Fruit fly (Drosophila melanogaster): ENCODE measurements around the gene spartin.

The spartin gene

dm6 chr3R:4659934-4660353 is 5.3 kb downstream of the spartin start (continued):
- TF ChIP-seq tna (GFP tag; IDR thresholded peaks at IDR 0.05; ENCODE audit: partially characterized antibody) (no peak), CG3995 (GFP tag; optimal IDR thresholded peaks at IDR 0.05) (no peak), trh (GFP tag; optimal IDR thresholded peaks at IDR 0.05) (no peak), Ets97D (GFP tag; optimal IDR thresholded peaks at IDR 0.05) (no peak), Nf-YC (tag; optimal IDR thresholded peaks at IDR 0.05) (no peak), CG17829 (tag; optimal IDR thresholded peaks at IDR 0.05) (no peak), Six4 (GFP tag; optimal IDR thresholded peaks at IDR 0.05) (no peak), zen (tag; optimal IDR thresholded peaks at IDR 0.05) (peak; percentile 13), wor (GFP tag; IDR thresholded peaks at IDR 0.05) (no peak), salm (tag; optimal IDR thresholded peaks at IDR 0.05) (no peak), CG10462 (GFP tag; optimal IDR thresholded peaks at IDR 0.05) (no peak), lilli (GFP tag; optimal IDR thresholded peaks at IDR 0.05) (no peak), B-H2 (GFP tag; optimal IDR thresholded peaks at IDR 0.05) (peak; percentile 16), HLH4C (GFP tag; IDR thresholded peaks at IDR 0.05; ENCODE audit: partially characterized antibody) (no peak), NC2β (GFP tag; optimal IDR thresholded peaks at IDR 0.05) (no peak), nerfin-2 (GFP tag; IDR thresholded peaks at IDR 0.05; ENCODE audit: partially characterized antibody) (no peak), CG1233 (GFP tag; optimal IDR thresholded peaks at IDR 0.05) (peak; percentile 45), GATAe (GFP tag; conservative IDR thresholded peaks at IDR 0.05) (no peak), Nf-YA (GFP tag; IDR thresholded peaks at IDR 0.05) (no peak), CG8478 (optimal IDR thresholded peaks at IDR 0.05) (no peak), sob (GFP tag; IDR thresholded peaks at IDR 0.05) (peak; percentile 25; the same call in 1 of the 2 replicates), p53 (GFP tag; optimal IDR thresholded peaks at IDR 0.05) (no peak), br (optimal IDR thresholded peaks at IDR 0.05) (no peak), CG4404 (GFP tag; IDR thresholded peaks at IDR 0.05) (no peak), sim (GFP tag; IDR thresholded peaks at IDR 0.05) (no peak), stwl (tag; optimal IDR thresholded peaks at IDR 0.05) (no peak), Oli (tag; optimal IDR thresholded peaks at IDR 0.05) (no peak), trem (tag; optimal IDR thresholded peaks at IDR 0.05) (no peak), CG12071 (GFP tag; optimal IDR thresholded peaks at IDR 0.05) (no peak), CG10565 (GFP tag; optimal IDR thresholded peaks at IDR 0.05) (no peak), CG17361 (GFP tag; IDR thresholded peaks at IDR 0.05) (no peak), Awh (GFP tag; IDR thresholded peaks at IDR 0.05) (no peak), CTCF (GFP tag; optimal IDR thresholded peaks at IDR 0.05) (no peak), MTF-1 (GFP tag; optimal IDR thresholded peaks at IDR 0.05; ENCODE audit: borderline replicate concordance) (peak; percentile 45), CG6272 (GFP tag; IDR thresholded peaks at IDR 0.05) (no peak), zen2 (GFP tag; IDR thresholded peaks at IDR 0.05; ENCODE audit: partially characterized antibody) (no peak), CG2199 (GFP tag; IDR thresholded peaks at IDR 0.05) (no peak), CG32532 (GFP tag; IDR thresholded peaks at IDR 0.05) (no peak), Atf3 (GFP tag; optimal IDR thresholded peaks at IDR 0.05) (no peak), sug (tag; optimal IDR thresholded peaks at IDR 0.05) (no peak), E2f1 (GFP tag; IDR thresholded peaks at IDR 0.05) (no peak), ken (GFP tag; IDR thresholded peaks at IDR 0.05) (no peak), CG10366 (GFP tag; IDR thresholded peaks at IDR 0.05) (no peak), fru (optimal IDR thresholded peaks at IDR 0.05) (no peak), Oaz (GFP tag; IDR thresholded peaks at IDR 0.05) (no peak), Bdp1 (GFP tag; optimal IDR thresholded peaks at IDR 0.05) (no peak), hbn (GFP tag; IDR thresholded peaks at IDR 0.05; ENCODE audit: partially characterized antibody) (no peak), ase (GFP tag; IDR thresholded peaks at IDR 0.05) (no peak; the same call in 2 of the 3 replicates), Sox102F (GFP tag; optimal IDR thresholded peaks at IDR 0.05) (no peak), crol (GFP tag; IDR thresholded peaks at IDR 0.05) (no peak; the same call in 1 of the 2 replicates), CG10267 (tag; optimal IDR thresholded peaks at IDR 0.05) (no peak), phol (tag; optimal IDR thresholded peaks at IDR 0.05) (no peak), CG7556 (GFP tag; optimal IDR thresholded peaks at IDR 0.05) (no peak), tup (GFP tag; optimal IDR thresholded peaks at IDR 0.05) (no peak)

All from whole organism, embryonic.